Worm (Caenorhabditis elegans): Measurements from ENCODE around the gene grl-19.

grl-19 gene

ce11 chrIV:274185-274584 lies 21.8 kb upstream of the grl-19 start, which contains the start of gene sma-10 (continued):
- TF ChIP-seq dmd-8 (GFP tag; IDR thresholded peaks at IDR 0.05) (no peak), vab-7 (GFP tag; IDR thresholded peaks at IDR 0.05) (no peak), lsy-2 (tag; optimal IDR thresholded peaks at IDR 0.05) (no peak), set-16 (GFP tag; IDR thresholded peaks at IDR 0.05) (no peak), snpc-4 (tag; optimal IDR thresholded peaks at IDR 0.05) (no peak), aly-2 (tag; optimal IDR thresholded peaks at IDR 0.05) (no peak), daf-8 (GFP tag; IDR thresholded peaks at IDR 0.05) (no peak), dmd-9 (GFP tag; IDR thresholded peaks at IDR 0.05) (no peak), duxl-1 (tag; optimal IDR thresholded peaks at IDR 0.05; ENCODE audit: poor library complexity) (no peak), F44E2.7 (GFP tag; IDR thresholded peaks at IDR 0.05) (no peak), ztf-7 (tag; optimal IDR thresholded peaks at IDR 0.05) (no peak), nhr-111 (GFP tag; optimal IDR thresholded peaks at IDR 0.05) (no peak), egl-43 (GFP tag; IDR thresholded peaks at IDR 0.05) (no peak), hmg-1.1 (GFP tag; IDR thresholded peaks at IDR 0.05) (no peak), hif-1 (tag; optimal IDR thresholded peaks at IDR 0.05) (peak in 1 of 2 experiments; percentile 29), pqm-1 (tag; optimal IDR thresholded peaks at IDR 0.05) (peak; percentile 99), F10B5.3 (tag; optimal IDR thresholded peaks at IDR 0.05) (no peak), ztf-11 (tag; optimal IDR thresholded peaks at IDR 0.05) (no peak), T20F7.1 (GFP tag; optimal IDR thresholded peaks at IDR 0.05) (peak; percentile 54), F49E8.2 (tag; optimal IDR thresholded peaks at IDR 0.05; ENCODE audit: borderline replicate concordance) (no peak)

ce11 chrIV:273299-273698 lies 20.9 kb upstream of the grl-19 start, which contains the start of gene srh-282:
TSS of gene srh-282 (minus strand) at chrIV:273399.
- TF ChIP-seq ceh-32 (tag; optimal IDR thresholded peaks at IDR 0.05; ENCODE audit: poor library complexity) (no peak), nhr-10 (tag; optimal IDR thresholded peaks at IDR 0.05) (no peak), nhr-237 (tag; optimal IDR thresholded peaks at IDR 0.05) (no peak), nhr-102 (tag; optimal IDR thresholded peaks at IDR 0.05) (no peak), D1046.2 (GFP tag; IDR thresholded peaks at IDR 0.05) (no peak), snpc-4 (tag; optimal IDR thresholded peaks at IDR 0.05) (no peak), mxl-3 (GFP tag; optimal IDR thresholded peaks at IDR 0.05) (no peak), attf-4 (tag; optimal IDR thresholded peaks at IDR 0.05) (no peak), mdt-29 (GFP tag; IDR thresholded peaks at IDR 0.05) (no peak), spr-3 (GFP tag; optimal IDR thresholded peaks at IDR 0.05) (no peak), lin-1 (GFP tag; IDR thresholded peaks at IDR 0.05) (no peak), fkh-10 (GFP tag; optimal IDR thresholded peaks at IDR 0.05) (no peak), unc-130 (GFP tag; optimal IDR thresholded peaks at IDR 0.05) (no peak), dmd-6 (GFP tag; IDR thresholded peaks at IDR 0.05) (no peak), hlh-30 (tag; optimal IDR thresholded peaks at IDR 0.05; ENCODE audit: insufficient read depth) (no peak), php-3 (GFP tag; IDR thresholded peaks at IDR 0.05) (no peak), R02D3.7 (tag; optimal IDR thresholded peaks at IDR 0.05) (no peak)

- TF ChIP-seq dmd-8 (GFP tag; IDR thresholded peaks at IDR 0.05) (no peak), ctbp-1 (GFP tag; IDR thresholded peaks at IDR 0.05) (no peak), zip-11 (GFP tag; IDR thresholded peaks at IDR 0.05) (no peak), nhr-48 (tag; optimal IDR thresholded peaks at IDR 0.05) (no peak), zip-2 (tag; optimal IDR thresholded peaks at IDR 0.05) (no peak), ceh-62 (tag; optimal IDR thresholded peaks at IDR 0.05) (no peak)
Measured at ce11 chrIV:269107-269506, 16.8 kb upstream of the grl-19 start, which contains the start of gene T21D12.11. TSS of gene T21D12.11 (plus strand) at chrIV:269407.
